Worm (Caenorhabditis elegans) whole organism, early embryonic: ENCODE data around the gene alh-4.

Experiments used
- ama-1 ChIP-seq: fragments of 150-350 bp; optimal IDR thresholded peaks from 2 replicates; lab custom pipeline; 2014
- ets-7 ChIP-seq: sonication (generic microtip); optimal IDR thresholded peaks from 2 replicates; lab custom pipeline; 2016; ENCODE audit warnings: missing genotype, missing genetic modification characterization, missing compliant biosample characterization
- pes-1 ChIP-seq: fragments of 200-800 bp; sonication (Bioruptor generic); IDR thresholded peaks from 2 replicates; pipeline ENCODE4 v1.3.6; 2022; ENCODE audit warnings: missing genetic modification reagents, missing genetic modification characterization, missing compliant biosample characterization
- tra-4 ChIP-seq: sonication (generic microtip); optimal IDR thresholded peaks from 2 replicates; lab custom pipeline; 2017; ENCODE audit warnings: missing genetic modification characterization, missing compliant biosample characterization

ce11 chrV:6399831-6400230 is 29.9 kb downstream of the alh-4 start, which contains the start of gene gfi-1:
- TF ChIP-seq tra-4 (tag; lab: Kevin White, UChicago) (no peak), ets-7 (tag; lab: Kevin White, UChicago) (no peak), pes-1 (GFP tag; lab: Robert Waterston, UW) (no peak), ama-1 (lab: Kevin White, UChicago) (no peak)
